Worm (Caenorhabditis elegans) whole organism, L4/young adult: ENCODE data around the gene F21G4.3.

Source experiments
- W03F9.2 ChIP-seq: fragments of 150-350 bp; optimal IDR thresholded peaks from 2 replicates; lab custom pipeline; 2014; ENCODE audit warnings: missing biosample characterization, missing genetic modification characterization
- dao-5 ChIP-seq: sonication (generic microtip); optimal IDR thresholded peaks from 2 replicates; lab custom pipeline; 2016; ENCODE audit warnings: missing genotype, missing genetic modification characterization, moderate library complexity, missing compliant biosample characterization
- him-1 ChIP-seq: sonication (generic microtip); optimal IDR thresholded peaks from 2 replicates; lab custom pipeline; 2016; ENCODE audit warnings: missing genotype, missing genetic modification reagents, missing genetic modification characterization, missing compliant biosample characterization

The F21G4.3 gene

DNA sequence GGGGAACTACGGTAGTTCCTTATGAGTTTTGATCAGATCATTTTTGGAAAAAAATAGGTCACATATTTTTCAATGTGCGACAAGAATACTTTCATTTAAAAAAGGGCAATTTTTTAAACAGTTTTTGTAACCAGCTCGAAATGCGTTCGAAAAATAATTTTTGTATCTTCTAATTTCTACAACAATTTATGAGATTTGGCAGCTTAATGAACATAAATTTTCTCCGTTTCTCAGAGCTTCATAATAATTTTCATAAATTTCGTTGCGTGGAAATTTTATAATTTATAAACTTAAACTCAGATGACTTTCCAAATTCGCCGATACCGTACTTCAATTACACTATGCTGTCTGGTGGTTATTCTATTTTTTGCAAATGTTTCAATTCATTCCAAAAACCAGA is at the start of gene F21G4.3:
Gene F21G4.3, plus strand, starts transcription at position 301 of the 400 bp plus-strand sequence.
- TF ChIP-seq him-1: no peak
- no peak for TF ChIP-seq W03F9.2 (tag; lab: Kevin White, UChicago)
- TF ChIP-seq dao-5 (tag; lab: Kevin White, UChicago): no peak

DNA sequence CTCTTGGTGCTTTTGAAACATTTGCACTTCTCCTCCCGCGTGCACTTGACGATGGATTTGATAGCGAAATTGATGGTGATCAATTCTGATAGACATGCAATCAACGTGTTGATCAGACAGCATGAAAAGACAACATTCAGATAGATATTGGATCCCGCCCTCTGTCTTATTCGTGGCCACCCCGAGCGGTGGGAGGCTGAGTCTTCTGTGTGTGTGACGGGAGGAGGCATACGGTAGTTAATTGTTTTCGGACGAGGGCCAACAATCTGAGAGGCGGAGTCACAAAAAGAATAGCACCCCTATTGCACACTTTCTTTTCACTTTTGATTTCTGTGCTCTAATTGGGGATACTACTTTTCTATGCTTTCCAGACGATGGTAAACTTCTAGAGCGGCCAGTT is 49.0 kb upstream of the F21G4.3 start:
- TF ChIP-seq him-1 (no peak), W03F9.2 (tag; lab: Kevin White, UChicago) (no peak), dao-5 (tag; lab: Kevin White, UChicago) (no peak)

DNA sequence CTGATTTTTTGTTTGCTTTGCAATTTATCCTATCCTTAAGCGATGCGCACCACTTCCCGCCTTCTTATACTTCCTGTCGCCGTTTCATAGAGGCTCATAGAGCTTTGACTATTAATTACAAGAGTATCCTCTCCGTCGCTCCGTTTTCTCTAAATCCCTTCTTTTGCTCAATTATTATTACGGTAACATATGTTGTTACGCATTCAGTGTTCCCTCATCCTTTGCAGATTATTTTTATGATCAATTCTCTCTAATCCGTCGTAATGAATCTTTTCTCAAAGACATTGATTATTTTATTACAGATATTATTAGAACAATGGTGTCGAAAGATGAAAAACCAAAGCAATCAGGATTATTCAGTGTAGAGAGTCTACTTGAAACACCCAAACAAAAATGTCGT is 48.0 kb upstream of the F21G4.3 start, which contains the start of gene vab-15:
Gene vab-15, plus strand, starts transcription at position 301 of the 400 bp plus-strand sequence.
- no peak for TF ChIP-seq W03F9.2 (tag; lab: Kevin White, UChicago)
- no peak for TF ChIP-seq him-1

DNA sequence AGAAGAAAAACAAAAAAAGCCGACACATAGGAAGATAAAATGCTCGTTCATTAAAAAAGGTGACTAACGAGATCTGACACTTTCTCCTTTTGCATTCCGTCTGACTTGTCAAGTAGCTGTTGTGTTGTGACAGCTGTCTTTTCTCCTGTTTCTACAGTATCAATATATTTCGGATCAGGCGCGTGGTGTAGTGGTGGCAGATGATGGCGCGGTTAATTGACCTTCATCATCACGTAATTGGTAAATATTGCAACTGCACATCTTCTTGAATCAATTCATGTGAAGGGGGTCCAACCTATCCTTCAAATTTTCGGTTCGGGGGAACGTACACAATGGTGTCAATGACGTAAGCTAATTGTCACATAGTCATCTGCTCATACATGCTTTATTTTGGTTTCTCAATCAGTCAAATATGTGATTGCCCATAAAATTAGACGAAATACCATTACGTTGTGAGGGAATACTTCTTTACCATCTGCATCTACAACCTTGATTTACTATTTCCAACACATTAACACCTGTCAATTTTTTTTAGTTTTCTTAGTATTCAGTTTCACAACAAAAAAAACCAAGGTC is 46.6 kb upstream of the F21G4.3 start:
- TF ChIP-seq W03F9.2 (tag; lab: Kevin White, UChicago) (no peak), dao-5 (tag; lab: Kevin White, UChicago) (no peak), him-1 (no peak)

DNA sequence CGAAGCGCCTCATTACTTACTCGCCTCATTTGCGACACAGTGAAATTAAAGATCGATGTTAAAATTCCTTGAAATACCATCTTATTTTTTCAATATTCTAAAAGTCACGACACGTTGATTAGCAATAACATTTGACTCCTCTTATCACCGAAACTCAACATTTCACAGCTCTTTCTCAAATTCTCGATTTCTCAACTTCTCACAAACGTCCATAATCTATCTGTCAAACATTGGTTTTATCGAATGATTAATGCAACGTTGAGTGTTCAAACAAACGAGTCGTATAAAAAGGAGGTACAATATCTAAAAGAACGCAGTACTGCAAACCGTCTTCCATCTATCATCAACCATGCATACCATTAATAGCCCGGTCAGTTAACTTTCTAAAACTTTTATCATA is 44.7 kb upstream of the F21G4.3 start, which contains the start of gene lec-8:
Gene lec-8, plus strand, starts transcription at position 314 of the 400 bp plus-strand sequence.
- TF ChIP-seq him-1 (no peak), W03F9.2 (tag; lab: Kevin White, UChicago) (no peak), dao-5 (tag; lab: Kevin White, UChicago) (no peak)

DNA sequence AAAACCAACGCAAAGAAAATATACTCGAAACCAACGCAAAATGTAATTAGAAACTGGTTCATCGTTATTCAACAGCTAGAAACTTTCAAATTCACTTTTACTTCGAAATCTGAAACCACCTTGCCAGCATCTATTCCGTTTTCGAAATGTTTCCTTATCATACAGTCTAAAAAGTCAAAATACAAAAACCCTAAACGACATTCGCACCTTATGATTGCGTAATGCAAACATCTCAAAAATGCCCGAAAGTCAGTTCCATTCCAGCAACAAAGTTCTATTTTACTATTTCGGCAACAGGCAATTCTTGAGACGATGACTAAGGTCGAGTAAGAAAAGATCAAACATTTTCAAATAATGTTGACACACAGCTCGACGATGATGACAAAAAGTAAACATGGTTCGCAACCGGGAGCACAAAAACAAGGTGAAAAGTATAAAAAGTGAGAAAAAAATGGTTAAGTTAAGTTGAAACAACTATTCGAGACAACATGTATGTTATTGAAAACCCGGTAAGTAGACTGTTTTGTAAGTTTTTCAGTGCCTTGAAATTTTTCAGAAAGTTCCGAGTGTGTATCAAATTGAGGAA is 43.1 kb upstream of the F21G4.3 start, which contains the start of gene lec-7:
Gene lec-7, plus strand, starts transcription at position 297 of the 586 bp plus-strand sequence.
- TF ChIP-seq W03F9.2 (tag; lab: Kevin White, UChicago) (no peak), dao-5 (tag; lab: Kevin White, UChicago) (no peak), him-1 (no peak)

DNA sequence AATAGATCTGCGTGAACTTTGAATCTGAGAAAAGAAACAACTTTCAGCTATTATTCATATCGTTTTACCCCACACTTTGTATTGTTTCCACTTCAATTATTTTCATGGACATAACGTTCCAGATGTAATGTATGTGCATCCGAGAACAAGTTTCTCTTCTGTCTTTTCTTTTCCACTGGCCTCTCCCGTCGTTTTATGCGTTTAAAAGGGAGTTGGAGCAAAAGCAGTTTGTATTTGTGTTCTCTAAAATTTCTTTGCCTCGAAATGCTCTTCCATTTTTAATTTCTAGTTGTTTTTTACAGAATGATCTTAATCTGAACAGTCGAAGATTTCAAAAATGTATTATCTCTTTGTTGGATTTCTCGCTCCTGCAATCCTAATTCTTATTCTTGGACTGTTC is 38.3 kb upstream of the F21G4.3 start, which contains the start of gene R07B1.11:
Gene R07B1.11, plus strand, starts transcription at position 301 of the 400 bp plus-strand sequence.
- TF ChIP-seq him-1 (no peak), dao-5 (tag; lab: Kevin White, UChicago) (no peak)

DNA sequence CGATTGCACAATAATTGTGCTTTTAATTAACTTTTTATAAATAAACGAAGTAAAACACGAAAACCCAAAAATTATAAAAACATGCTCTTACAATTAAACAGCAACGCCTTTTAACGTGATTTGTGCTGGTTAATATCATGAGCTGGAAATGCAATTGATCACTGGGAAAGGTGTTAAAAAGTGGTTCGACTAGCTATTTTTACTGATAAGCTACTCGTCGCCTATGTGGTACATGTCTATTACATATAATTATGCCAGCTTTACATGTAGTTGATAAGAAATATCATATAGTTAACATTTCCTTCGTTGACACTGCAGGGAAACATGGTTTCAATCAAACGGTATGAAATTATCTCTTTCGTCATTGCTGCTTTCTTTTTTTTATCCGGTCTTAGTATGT is 36.9 kb upstream of the F21G4.3 start, which contains the start of gene scav-5:
Gene scav-5, plus strand, starts transcription at position 297 of the 400 bp plus-strand sequence.
- no peak for TF ChIP-seq him-1
- TF ChIP-seq W03F9.2 (tag; lab: Kevin White, UChicago): no peak
- TF ChIP-seq dao-5 (tag; lab: Kevin White, UChicago): no peak

DNA sequence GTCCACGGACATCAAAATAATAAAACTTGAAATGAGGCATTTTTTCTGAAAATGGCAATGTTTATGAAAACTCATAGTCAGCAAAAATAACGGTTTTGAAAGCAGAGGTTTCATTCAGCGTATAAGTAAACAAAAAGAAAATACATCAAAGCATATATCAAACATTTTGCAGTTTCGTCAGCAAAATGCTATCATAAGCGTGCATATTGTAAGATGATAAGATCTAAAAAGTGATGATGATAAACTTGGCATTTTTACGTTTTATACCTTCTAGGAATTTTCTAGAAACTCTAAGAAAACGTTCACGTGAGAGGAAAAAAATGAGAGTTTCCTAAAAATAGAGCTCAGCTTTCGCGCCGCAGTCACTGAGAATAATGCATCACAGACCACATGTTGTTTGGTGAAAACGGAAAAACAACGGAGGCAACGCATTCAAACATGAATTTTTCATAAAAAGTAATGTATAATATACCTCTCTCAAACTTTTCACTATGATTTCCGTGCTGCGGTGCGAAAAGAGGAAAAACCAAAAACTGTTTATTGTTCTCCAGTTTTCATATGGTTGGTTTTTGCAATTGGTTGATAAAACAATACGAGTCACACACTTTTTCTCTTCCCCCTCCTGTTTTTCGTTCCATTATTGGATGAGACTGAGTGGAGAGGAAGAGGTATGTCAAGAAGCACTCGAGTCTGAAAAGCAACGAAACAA is 31.9 kb upstream of the F21G4.3 start, which contains the start of the genes gst-36 and R07B1.5:
Gene gst-36, minus strand, starts transcription at position 45 of the 709 bp plus-strand sequence.
Gene R07B1.5, plus strand, starts transcription at position 665 of the 709 bp plus-strand sequence.
- TF ChIP-seq W03F9.2 (tag; lab: Kevin White, UChicago) (no peak), dao-5 (tag; lab: Kevin White, UChicago) (no peak), him-1 (no peak)

DNA sequence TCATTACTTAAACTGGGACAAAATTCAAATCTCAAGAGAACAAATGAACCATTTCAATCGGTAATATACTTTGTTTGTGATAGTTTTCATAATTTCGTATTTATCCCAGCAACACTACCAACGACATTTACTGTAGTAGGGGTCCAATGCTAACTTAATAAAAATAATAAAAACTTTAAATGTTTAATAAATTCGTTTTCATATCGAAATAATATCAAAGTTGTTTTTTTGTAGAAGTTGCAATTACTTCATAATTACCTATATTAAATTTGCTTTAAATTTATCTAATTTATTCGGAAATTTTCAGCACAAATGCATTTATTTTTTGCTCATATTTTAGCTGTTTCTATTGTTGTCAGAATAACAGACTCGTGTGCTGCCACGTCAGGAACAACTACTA is 28.6 kb upstream of the F21G4.3 start, which contains the start of gene R07B1.6:
Gene R07B1.6, plus strand, starts transcription at position 301 of the 400 bp plus-strand sequence.
- TF ChIP-seq W03F9.2 (tag; lab: Kevin White, UChicago): no peak
- no peak for TF ChIP-seq him-1
- no peak for TF ChIP-seq dao-5 (tag; lab: Kevin White, UChicago)

DNA sequence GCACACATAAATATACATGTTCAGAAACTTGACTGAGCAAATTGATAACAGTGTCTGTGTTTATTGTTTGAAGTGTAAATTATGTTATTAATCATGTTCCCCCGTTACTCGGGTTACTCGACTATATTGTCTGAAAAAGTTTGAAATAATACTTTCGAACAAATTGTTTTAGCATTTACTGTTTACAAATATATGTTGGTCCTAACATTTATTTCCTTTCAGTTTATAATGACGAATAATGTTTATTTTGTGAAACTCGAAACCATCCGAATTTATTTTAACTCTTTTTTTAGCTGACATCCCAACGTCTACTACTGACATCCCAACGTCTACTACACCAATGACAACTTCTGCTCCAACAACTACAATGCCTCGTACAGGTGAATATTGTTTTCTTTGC is 26.1 kb upstream of the F21G4.3 start, which contains the start of gene R07B1.7:
Gene R07B1.7, plus strand, starts transcription at position 301 of the 400 bp plus-strand sequence.
- TF ChIP-seq him-1: no peak
- TF ChIP-seq dao-5 (tag; lab: Kevin White, UChicago): no peak
- TF ChIP-seq W03F9.2 (tag; lab: Kevin White, UChicago): no peak

DNA sequence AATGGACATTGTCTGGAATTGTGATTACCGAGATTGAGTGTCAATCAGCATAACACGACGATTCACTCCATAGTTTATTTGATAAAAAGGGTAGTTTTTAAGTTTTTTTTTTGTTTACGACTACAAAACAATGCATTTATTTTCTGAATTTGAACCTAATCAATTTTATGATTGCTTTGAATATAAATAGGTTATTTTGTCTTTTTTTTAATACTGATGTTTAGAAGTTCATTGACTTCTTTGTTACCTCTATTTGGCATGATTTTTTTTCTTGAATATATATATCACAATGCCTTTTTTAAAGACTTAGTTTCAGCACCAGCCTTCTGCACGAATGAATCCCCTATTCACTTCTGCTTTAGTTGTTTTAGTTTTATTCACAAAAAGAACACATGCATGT is 25.4 kb upstream of the F21G4.3 start, which contains the start of gene R07B1.13:
Gene R07B1.13, plus strand, starts transcription at position 301 of the 400 bp plus-strand sequence.
- no peak for TF ChIP-seq W03F9.2 (tag; lab: Kevin White, UChicago)

DNA sequence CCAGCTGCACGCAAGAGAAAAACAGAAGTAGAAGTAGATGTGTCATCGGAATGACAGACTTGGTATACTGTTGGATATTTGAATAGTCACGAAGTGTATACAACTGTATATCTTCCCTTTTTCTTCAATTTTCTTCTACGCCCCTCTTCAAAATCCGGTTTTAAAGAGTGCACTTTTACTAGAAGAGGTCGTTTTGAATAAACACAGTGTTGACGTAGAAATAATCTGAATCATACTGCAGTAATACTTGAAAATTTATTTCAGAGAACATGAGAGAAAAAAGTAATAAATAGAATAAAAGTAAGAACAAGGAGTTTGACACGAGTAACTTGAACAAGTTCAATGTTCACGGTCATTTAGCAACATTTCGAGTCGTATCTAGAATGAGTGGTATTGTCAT is 22.4 kb upstream of the F21G4.3 start, which contains the start of gene R07B1.8:
Gene R07B1.8, minus strand, starts transcription at position 101 of the 400 bp plus-strand sequence.
- no peak for TF ChIP-seq him-1
- TF ChIP-seq W03F9.2 (tag; lab: Kevin White, UChicago): no peak
- no peak for TF ChIP-seq dao-5 (tag; lab: Kevin White, UChicago)
